Worm (Caenorhabditis elegans) whole organism, mixed stage, embryonic: ENCODE data around the gene npr-17.

Experiments
- ceh-43 ChIP-seq: fragments of 200-800 bp; sonication (Bioruptor generic); optimal IDR thresholded peaks from 2 replicates; lab custom pipeline; 2018; ENCODE audit warnings: mild to moderate bottlenecking, missing genetic modification characterization, moderate library complexity, missing compliant biosample characterization
- drap-1 ChIP-seq: fragments of 200-800 bp; sonication (Bioruptor generic); optimal IDR thresholded peaks from 3 replicates; lab custom pipeline; 2018; ENCODE audit warnings: mild to moderate bottlenecking, missing genetic modification characterization, missing compliant biosample characterization
- elt-1 ChIP-seq: sonication (generic microtip); optimal IDR thresholded peaks from 2 replicates; lab custom pipeline; 2017; ENCODE audit warnings: missing genetic modification characterization, mild to moderate bottlenecking, missing compliant biosample characterization, antibody characterized with exemption, moderate library complexity, borderline replicate concordance; ENCODE audit not compliant: insufficient read depth
- ham-2 ChIP-seq: fragments of 200-800 bp; sonication (Bioruptor generic); optimal IDR thresholded peaks from 2 replicates; lab custom pipeline; 2018; ENCODE audit warnings: mild to moderate bottlenecking, missing genetic modification characterization, missing compliant biosample characterization
- lsy-2 ChIP-seq: fragments of 150-350 bp; optimal IDR thresholded peaks from 2 replicates; lab custom pipeline; 2014; ENCODE audit warnings: missing biosample characterization, missing genetic modification characterization
- mep-1 ChIP-seq: fragments of 150-350 bp; optimal IDR thresholded peaks from 2 replicates; lab custom pipeline; 2017; ENCODE audit warnings: missing biosample characterization, missing genetic modification reagents, missing genetic modification characterization, inconsistent platforms
- nhr-237 ChIP-seq: fragments of 150-350 bp; optimal IDR thresholded peaks from 2 replicates; lab custom pipeline; 2014; ENCODE audit warnings: missing biosample characterization, missing genetic modification characterization
- pha-4 ChIP-seq: fragments of 150-350 bp; optimal IDR thresholded peaks from 2 replicates; lab custom pipeline; 2018; ENCODE audit warnings: missing biosample characterization, missing genetic modification reagents, missing genetic modification characterization
- snpc-4 ChIP-seq: fragments of 150-350 bp; optimal IDR thresholded peaks from 2 replicates; lab custom pipeline; 2014; ENCODE audit warnings: missing biosample characterization, missing genetic modification characterization
- tbx-8 ChIP-seq: fragments of 200-800 bp; sonication (Bioruptor generic); optimal IDR thresholded peaks from 2 replicates; lab custom pipeline; 2018; ENCODE audit warnings: mild to moderate bottlenecking, missing genetic modification characterization, moderate library complexity, missing compliant biosample characterization
- unc-120 ChIP-seq: sonication (generic microtip); optimal IDR thresholded peaks from 2 replicates; lab custom pipeline; 2017; ENCODE audit warnings: missing genetic modification characterization, missing compliant biosample characterization; ENCODE audit not compliant: poor library complexity, severe bottlenecking
- unc-39 ChIP-seq: fragments of 150-350 bp; optimal IDR thresholded peaks from 2 replicates; lab custom pipeline; 2014; ENCODE audit warnings: missing biosample characterization, missing genetic modification characterization
- ztf-11 ChIP-seq: fragments of 150-350 bp; optimal IDR thresholded peaks from 2 replicates; lab custom pipeline; 2014; ENCODE audit warnings: missing biosample characterization, missing genetic modification characterization

- TF ChIP-seq ceh-43 (GFP tag; lab: Kevin White, UChicago) (no peak), snpc-4 (tag; lab: Kevin White, UChicago) (no peak), nhr-237 (tag; lab: Kevin White, UChicago) (no peak), lsy-2 (tag; lab: Kevin White, UChicago) (no peak), unc-39 (no peak), elt-1 (tag; lab: Kevin White, UChicago) (no peak), drap-1 (GFP tag; lab: Kevin White, UChicago) (no peak), pha-4 (tag; lab: Kevin White, UChicago) (no peak), ham-2 (GFP tag; lab: Kevin White, UChicago) (no peak), tbx-8 (GFP tag; lab: Kevin White, UChicago) (no peak), ztf-11 (tag; lab: Kevin White, UChicago) (no peak), unc-120 (no peak), mep-1 (tag; lab: Kevin White, UChicago) (no peak)
These were observed 1.3 kb upstream of the npr-17 start for ce11 chrIII:7997447-7998046.
